Worm (Caenorhabditis elegans) whole organism, L3 larva: Measurements from ENCODE around the gene F49E11.2.

ENCODE experiments used
- ama-1 ChIP-seq: fragments of 150-350 bp; optimal IDR thresholded peaks from 2 replicates; lab custom pipeline; 2018
- lin-15B ChIP-seq: fragments of 150-350 bp; optimal IDR thresholded peaks from 2 replicates; lab custom pipeline; 2014; ENCODE audit warnings: missing biosample characterization, missing genetic modification characterization
- nhr-25 ChIP-seq: sonication (generic microtip); optimal IDR thresholded peaks from 2 replicates; lab custom pipeline; 2017; ENCODE audit warnings: missing biosample characterization, missing genetic modification characterization
- pha-4 ChIP-seq: fragments of 150-350 bp; optimal IDR thresholded peaks from 2 replicates; lab custom pipeline; 2014; ENCODE audit warnings: missing biosample characterization, missing genetic modification reagents, missing genetic modification characterization
- ztf-11 ChIP-seq: fragments of 150-350 bp; optimal IDR thresholded peaks from 2 replicates; lab custom pipeline; 2014; ENCODE audit warnings: missing biosample characterization, missing genetic modification characterization

- no peak for TF ChIP-seq ama-1 (lab: Kevin White, UChicago)
- TF ChIP-seq ztf-11 (tag; lab: Kevin White, UChicago): no peak
- TF ChIP-seq lin-15B (tag; lab: Kevin White, UChicago): no peak
- no peak for TF ChIP-seq nhr-25 (tag; lab: Kevin White, UChicago)
- no peak for TF ChIP-seq pha-4 (tag; lab: Kevin White, UChicago)
These were observed 52.8 kb downstream of the F49E11.2 start, which contains the start of gene K10D11.3 for ce11 chrIV:12985961-12986360.
